Worm (Caenorhabditis elegans) whole organism, L1 larva: ENCODE results near the gene cyy-1.

Source experiments
- C04F5.9 ChIP-seq: sonication (generic microtip); optimal IDR thresholded peaks from 2 replicates; lab custom pipeline; 2016; ENCODE audit warnings: missing genetic modification characterization, missing compliant biosample characterization
- C34B4.2 ChIP-seq: sonication (generic microtip); optimal IDR thresholded peaks from 2 replicates; lab custom pipeline; 2017; ENCODE audit warnings: mild to moderate bottlenecking, missing genetic modification characterization, missing compliant biosample characterization
- ama-1 ChIP-seq: fragments of 150-350 bp; optimal IDR thresholded peaks from 2 replicates; lab custom pipeline; 2014
- ceh-63 ChIP-seq: fragments of 200-800 bp; sonication (Bioruptor generic); optimal IDR thresholded peaks from 2 replicates; lab custom pipeline; 2018; ENCODE audit warnings: mild to moderate bottlenecking, missing genetic modification characterization, missing compliant biosample characterization
- ceh-8 ChIP-seq: fragments of 200-800 bp; sonication (Bioruptor generic); optimal IDR thresholded peaks from 2 replicates; lab custom pipeline; 2018; ENCODE audit warnings: mild to moderate bottlenecking, missing genetic modification characterization, moderate library complexity, missing compliant biosample characterization
- ceh-82 ChIP-seq, 3 experiments: fragments of 150-350 bp in 1 of 3; sonication (generic microtip) in 2 of 3; optimal IDR thresholded peaks; 2 replicates each; lab custom pipeline; 2014 to 2017; ENCODE audit warnings: missing biosample characterization in 3 of 3, missing genetic modification characterization in 3 of 3
- ceh-90 ChIP-seq: sonication (generic microtip); optimal IDR thresholded peaks from 2 replicates; lab custom pipeline; 2016; ENCODE audit warnings: missing genetic modification characterization, missing compliant biosample characterization
- ces-1 ChIP-seq: fragments of 150-350 bp; optimal IDR thresholded peaks from 2 replicates; lab custom pipeline; 2014; ENCODE audit warnings: missing biosample characterization, missing genetic modification reagents, missing genetic modification characterization
- dsc-1 ChIP-seq: sonication (generic microtip); optimal IDR thresholded peaks from 2 replicates; lab custom pipeline; 2016; ENCODE audit warnings: mild to moderate bottlenecking, missing genetic modification characterization, missing compliant biosample characterization
- efl-1 ChIP-seq, 4 experiments: fragments of 150-350 bp; optimal IDR thresholded peaks in 3 of 4; peaks in 1 of 4; 1 replicate in 1 of 4; 2 replicates in 3 of 4; lab custom pipeline; 2014; ENCODE audit warnings: missing biosample characterization in 2 of 4, missing genetic modification characterization in 2 of 4, missing genetic modification reagents in 2 of 4
- egl-13 ChIP-seq: sonication (generic microtip); optimal IDR thresholded peaks from 2 replicates; lab custom pipeline; 2016; ENCODE audit warnings: missing genotype, missing genetic modification reagents, missing genetic modification characterization, missing compliant biosample characterization
- egl-27 ChIP-seq, 2 experiments: fragments of 150-350 bp in 1 of 2; sonication (generic microtip); optimal IDR thresholded peaks; 3 replicates each; lab custom pipeline; 2017 to 2018; ENCODE audit warnings: missing biosample characterization in 2 of 2, missing genetic modification characterization in 2 of 2, missing genetic modification reagents in 2 of 2
- fkh-8 ChIP-seq: sonication (generic microtip); optimal IDR thresholded peaks from 2 replicates; lab custom pipeline; 2016; ENCODE audit warnings: mild to moderate bottlenecking, missing genetic modification characterization, missing compliant biosample characterization
- fos-1 ChIP-seq: fragments of 150-350 bp; optimal IDR thresholded peaks from 2 replicates; lab custom pipeline; 2014; ENCODE audit warnings: missing biosample characterization, missing genetic modification characterization
- hpl-2 ChIP-seq: fragments of 150-350 bp; optimal IDR thresholded peaks from 2 replicates; lab custom pipeline; 2014; ENCODE audit warnings: missing biosample characterization, missing genetic modification reagents, missing genetic modification characterization
- lin-14 ChIP-seq: fragments of 200-800 bp; sonication (Bioruptor generic); optimal IDR thresholded peaks from 2 replicates; lab custom pipeline; 2018; ENCODE audit warnings: mild to moderate bottlenecking, missing genetic modification characterization, moderate library complexity, missing compliant biosample characterization
- lin-35 ChIP-seq, 2 experiments: fragments of 150-350 bp; optimal IDR thresholded peaks; 2 replicates each; lab custom pipeline; 2014; ENCODE audit warnings: missing biosample characterization in 2 of 2, missing genetic modification characterization in 2 of 2, missing genetic modification reagents in 2 of 2
- lsy-2 ChIP-seq, 2 experiments: fragments of 150-350 bp; optimal IDR thresholded peaks; 2 replicates each; lab custom pipeline; 2014; ENCODE audit warnings: missing biosample characterization in 2 of 2, missing genetic modification characterization in 2 of 2
- mef-2 ChIP-seq: fragments of 150-350 bp; optimal IDR thresholded peaks from 2 replicates; lab custom pipeline; 2014; ENCODE audit warnings: missing biosample characterization, missing genetic modification characterization
- mep-1 ChIP-seq: fragments of 150-350 bp; optimal IDR thresholded peaks from 2 replicates; lab custom pipeline; 2014; ENCODE audit warnings: missing biosample characterization, missing genetic modification characterization
- nhr-11 ChIP-seq: fragments of 150-350 bp; optimal IDR thresholded peaks from 2 replicates; lab custom pipeline; 2014; ENCODE audit warnings: missing biosample characterization, missing genetic modification characterization
- nhr-47 ChIP-seq: sonication (generic microtip); optimal IDR thresholded peaks from 2 replicates; lab custom pipeline; 2016; ENCODE audit warnings: mild to moderate bottlenecking, missing genetic modification characterization, moderate library complexity, missing compliant biosample characterization
- nhr-71 ChIP-seq: sonication (generic microtip); optimal IDR thresholded peaks from 2 replicates; lab custom pipeline; 2016; ENCODE audit warnings: mild to moderate bottlenecking, missing genetic modification characterization, moderate library complexity, missing compliant biosample characterization
- nhr-77 ChIP-seq: fragments of 150-350 bp; optimal IDR thresholded peaks from 2 replicates; lab custom pipeline; 2014; ENCODE audit warnings: missing biosample characterization, missing genetic modification characterization
- nhr-84 ChIP-seq: sonication (generic microtip); optimal IDR thresholded peaks from 2 replicates; lab custom pipeline; 2017; ENCODE audit warnings: missing biosample characterization, missing genetic modification characterization
- pag-3 ChIP-seq: sonication (generic microtip); optimal IDR thresholded peaks from 2 replicates; lab custom pipeline; 2017; ENCODE audit warnings: missing genetic modification characterization, mild to moderate bottlenecking, missing compliant biosample characterization, antibody characterized with exemption, borderline replicate concordance; ENCODE audit not compliant: insufficient read depth
- snu-23 ChIP-seq: sonication (generic microtip); optimal IDR thresholded peaks from 2 replicates; lab custom pipeline; 2016; ENCODE audit warnings: missing genetic modification characterization, missing compliant biosample characterization
- sptf-1 ChIP-seq: fragments of 150-350 bp; optimal IDR thresholded peaks from 2 replicates; lab custom pipeline; 2014; ENCODE audit warnings: missing biosample characterization, missing genetic modification characterization
- sup-37 ChIP-seq: fragments of 200-800 bp; sonication (Bioruptor generic); optimal IDR thresholded peaks from 2 replicates; lab custom pipeline; 2018; ENCODE audit warnings: mild to moderate bottlenecking, missing genetic modification characterization, missing compliant biosample characterization
- swsn-7 ChIP-seq: sonication (generic microtip); optimal IDR thresholded peaks from 2 replicates; lab custom pipeline; 2016; ENCODE audit warnings: missing genetic modification characterization, missing compliant biosample characterization
- unc-30 ChIP-seq: sonication (generic microtip); optimal IDR thresholded peaks from 2 replicates; lab custom pipeline; 2017; ENCODE audit warnings: missing biosample characterization, missing genetic modification characterization
- unc-86 ChIP-seq: sonication (generic microtip); optimal IDR thresholded peaks from 2 replicates; lab custom pipeline; 2016; ENCODE audit warnings: missing genetic modification characterization, missing compliant biosample characterization
- unc-98 ChIP-seq: fragments of 200-800 bp; sonication (Bioruptor generic); IDR thresholded peaks from 2 replicates; pipeline ENCODE4 v1.3.6; 2022; ENCODE audit warnings: missing genetic modification characterization, missing compliant biosample characterization
- zip-4 ChIP-seq: fragments of 200-800 bp; sonication (Bioruptor generic); optimal IDR thresholded peaks from 2 replicates; lab custom pipeline; 2018; ENCODE audit warnings: mild to moderate bottlenecking, missing genetic modification characterization, moderate library complexity, missing compliant biosample characterization

cyy-1 gene

ce11 chrIII:8394374-8395302 lies 11.0 kb upstream of the cyy-1 start, which contains the start of gene ZK353.10:
Gene ZK353.10, minus strand, starts transcription at chrIII:8394424.
- no peak for TF ChIP-seq unc-98 (GFP tag; lab: Robert Waterston, UW)
- no peak for TF ChIP-seq ceh-82 (tag; optimal IDR thresholded peaks at IDR 0.05; lab: Kevin White, UChicago)
- peak; percentile 18 for TF ChIP-seq dsc-1 (tag; lab: Kevin White, UChicago)
- TF ChIP-seq C04F5.9 (tag; lab: Kevin White, UChicago): no peak
- TF ChIP-seq lsy-2 (tag; optimal IDR thresholded peaks at IDR 0.05; lab: Kevin White, UChicago): peak in 1 of 2 experiments; percentile 9
- TF ChIP-seq hpl-2 (GFP tag; lab: Kevin White, UChicago): no peak
- TF ChIP-seq unc-86 (tag; lab: Kevin White, UChicago): peak; percentile 52
- peak; percentile 15 for TF ChIP-seq egl-13 (tag; lab: Kevin White, UChicago)
- TF ChIP-seq lin-14: peak; percentile 68
- TF ChIP-seq ces-1 (GFP tag; lab: Kevin White, UChicago): no peak
- peak; percentile 34 for TF ChIP-seq nhr-71 (tag; lab: Kevin White, UChicago)
- no peak for TF ChIP-seq efl-1 (optimal IDR thresholded peaks at IDR 0.05; lab: Kevin White, UChicago)
- TF ChIP-seq efl-1 (GFP tag; optimal IDR thresholded peaks at IDR 0.05 in 1 of 2; lab: Kevin White, UChicago): peak in 1 of 2 experiments; percentile 76
- peak in 1 of 2 experiments; percentile 3 for TF ChIP-seq lin-35 (GFP tag; optimal IDR thresholded peaks at IDR 0.05; lab: Kevin White, UChicago)
- peak; percentile 26 for TF ChIP-seq fkh-8 (tag; lab: Kevin White, UChicago)
- no peak for TF ChIP-seq egl-27 (tag; optimal IDR thresholded peaks at IDR 0.05; lab: Kevin White, UChicago)
- no peak for TF ChIP-seq unc-30 (tag; lab: Kevin White, UChicago)

ce11 chrIII:8395685-8396084 lies 10.0 kb upstream of the cyy-1 start, which contains the start of gene ZK353.3:
Gene ZK353.3, plus strand, starts transcription at chrIII:8395985.
- TF ChIP-seq ama-1 (lab: Kevin White, UChicago): no peak
- no peak for TF ChIP-seq efl-1 (optimal IDR thresholded peaks at IDR 0.05; lab: Kevin White, UChicago)
- TF ChIP-seq efl-1 (GFP tag; optimal IDR thresholded peaks at IDR 0.05 in 1 of 2; lab: Kevin White, UChicago): no peak
- no peak for TF ChIP-seq zip-4 (GFP tag; lab: Kevin White, UChicago)
- no peak for TF ChIP-seq sptf-1 (tag; lab: Kevin White, UChicago)
- TF ChIP-seq ceh-90 (tag; lab: Kevin White, UChicago): no peak
- no peak for TF ChIP-seq nhr-47
- no peak for TF ChIP-seq nhr-77 (tag; lab: Kevin White, UChicago)
- TF ChIP-seq C34B4.2 (tag; lab: Kevin White, UChicago): no peak
- no peak for TF ChIP-seq nhr-71 (tag; lab: Kevin White, UChicago)
- TF ChIP-seq pag-3 (tag; lab: Kevin White, UChicago): no peak
- TF ChIP-seq fkh-8 (tag; lab: Kevin White, UChicago): no peak
- no peak for TF ChIP-seq ceh-82 (tag; optimal IDR thresholded peaks at IDR 0.05; lab: Kevin White, UChicago)

ce11 chrIII:8398411-8398810 lies 7.3 kb upstream of the cyy-1 start, which contains the start of gene ZK353.2:
Gene ZK353.2, plus strand, starts transcription at chrIII:8398711.
- TF ChIP-seq nhr-84 (tag; lab: Kevin White, UChicago): no peak
- no peak for TF ChIP-seq sup-37 (GFP tag; lab: Kevin White, UChicago)
- TF ChIP-seq mep-1 (tag; lab: Kevin White, UChicago): no peak
- no peak for TF ChIP-seq swsn-7 (tag; lab: Kevin White, UChicago)
- TF ChIP-seq ceh-8 (GFP tag; lab: Kevin White, UChicago): no peak
- TF ChIP-seq nhr-11 (tag; lab: Kevin White, UChicago): no peak
- TF ChIP-seq lin-14: no peak
- TF ChIP-seq mef-2: no peak
- TF ChIP-seq fos-1: no peak
- no peak for TF ChIP-seq ceh-63
- TF ChIP-seq snu-23 (GFP tag; lab: Kevin White, UChicago): no peak
- TF ChIP-seq, all 84 proteins: peak for 0
